Worm (Caenorhabditis elegans) whole organism, late embryonic: ENCODE measurements around the gene Y70C5B.2.

ENCODE experiments used
- C08G9.2 ChIP-seq: sonication (generic microtip); optimal IDR thresholded peaks from 2 replicates; lab custom pipeline; 2016; ENCODE audit warnings: mild to moderate bottlenecking, missing genetic modification characterization, moderate library complexity, missing compliant biosample characterization
- C38D4.7 ChIP-seq: fragments of 200-800 bp; sonication (Bioruptor generic); optimal IDR thresholded peaks from 2 replicates; lab custom pipeline; 2018; ENCODE audit warnings: mild to moderate bottlenecking, missing genetic modification characterization, moderate library complexity, missing compliant biosample characterization
- K09A11.1 ChIP-seq: sonication (generic microtip); optimal IDR thresholded peaks from 2 replicates; lab custom pipeline; 2017; ENCODE audit warnings: antibody characterized with exemption, mild to moderate bottlenecking, missing genetic modification characterization, missing compliant biosample characterization; ENCODE audit not compliant: insufficient read depth
- ahr-1 ChIP-seq: sonication (generic microtip); optimal IDR thresholded peaks from 2 replicates; lab custom pipeline; 2016; ENCODE audit warnings: missing genetic modification characterization, missing compliant biosample characterization
- ceh-14 ChIP-seq: sonication (generic microtip); optimal IDR thresholded peaks from 2 replicates; lab custom pipeline; 2016; ENCODE audit warnings: missing genotype, missing genetic modification characterization, missing compliant biosample characterization
- ceh-18 ChIP-seq: sonication (generic microtip); optimal IDR thresholded peaks from 2 replicates; lab custom pipeline; 2016; ENCODE audit warnings: missing genetic modification characterization, missing compliant biosample characterization
- ceh-22 ChIP-seq: sonication (generic microtip); optimal IDR thresholded peaks from 2 replicates; lab custom pipeline; 2017; ENCODE audit warnings: missing biosample characterization, missing genetic modification characterization
- ceh-30 ChIP-seq: fragments of 150-350 bp; optimal IDR thresholded peaks from 2 replicates; lab custom pipeline; 2014; ENCODE audit warnings: missing biosample characterization, missing genetic modification characterization
- ceh-34 ChIP-seq: sonication (generic microtip); optimal IDR thresholded peaks from 2 replicates; lab custom pipeline; 2016; ENCODE audit warnings: mild to moderate bottlenecking, missing genetic modification characterization, missing compliant biosample characterization
- ceh-45 ChIP-seq: fragments of 200-800 bp; sonication (Bioruptor generic); IDR thresholded peaks from 2 replicates; pipeline ENCODE4 v1.3.6; 2022; ENCODE audit warnings: missing genetic modification reagents, missing genetic modification characterization, missing compliant biosample characterization
- ceh-9 ChIP-seq: sonication (generic microtip); optimal IDR thresholded peaks from 2 replicates; lab custom pipeline; 2016; ENCODE audit warnings: mild to moderate bottlenecking, missing genetic modification characterization, inconsistent platforms, missing compliant biosample characterization
- che-1 ChIP-seq: sonication (generic microtip); optimal IDR thresholded peaks from 2 replicates; lab custom pipeline; 2016; ENCODE audit warnings: mild to moderate bottlenecking, missing genetic modification characterization, missing compliant biosample characterization
- dmd-4 ChIP-seq: sonication (generic microtip); optimal IDR thresholded peaks from 2 replicates; lab custom pipeline; 2016; ENCODE audit warnings: borderline replicate concordance, missing genetic modification characterization, missing compliant biosample characterization
- elt-2 ChIP-seq: sonication (generic microtip); optimal IDR thresholded peaks from 2 replicates; lab custom pipeline; 2016; ENCODE audit warnings: missing genetic modification reagents, missing genetic modification characterization, missing compliant biosample characterization
- elt-4 ChIP-seq: sonication (generic microtip); optimal IDR thresholded peaks from 2 replicates; lab custom pipeline; 2016; ENCODE audit warnings: missing genetic modification characterization, missing compliant biosample characterization
- ets-4 ChIP-seq: sonication (generic microtip); optimal IDR thresholded peaks from 2 replicates; lab custom pipeline; 2016; ENCODE audit warnings: missing genetic modification characterization, missing compliant biosample characterization
- eyg-1 ChIP-seq: sonication (generic microtip); optimal IDR thresholded peaks from 2 replicates; lab custom pipeline; 2016; ENCODE audit warnings: missing genotype, missing genetic modification characterization, missing compliant biosample characterization
- fkh-10 ChIP-seq: fragments of 150-350 bp; optimal IDR thresholded peaks from 2 replicates; lab custom pipeline; 2014; ENCODE audit warnings: missing biosample characterization, missing genetic modification reagents, missing genetic modification characterization
- fkh-6 ChIP-seq: sonication (generic microtip); optimal IDR thresholded peaks from 2 replicates; lab custom pipeline; 2016; ENCODE audit warnings: missing genetic modification characterization, missing compliant biosample characterization
- gmeb-2 ChIP-seq: sonication (generic microtip); optimal IDR thresholded peaks from 2 replicates; lab custom pipeline; 2016; ENCODE audit warnings: missing genetic modification characterization, inconsistent platforms, missing compliant biosample characterization
- hlh-6 ChIP-seq: sonication (generic microtip); optimal IDR thresholded peaks from 2 replicates; lab custom pipeline; 2016; ENCODE audit warnings: missing genotype, missing genetic modification characterization, missing compliant biosample characterization
- hlh-8 ChIP-seq: sonication (generic microtip); optimal IDR thresholded peaks from 2 replicates; lab custom pipeline; 2016; ENCODE audit warnings: missing genotype, missing genetic modification characterization, missing compliant biosample characterization
- lin-11 ChIP-seq: fragments of 200-800 bp; sonication (Bioruptor generic); optimal IDR thresholded peaks from 2 replicates; lab custom pipeline; 2018; ENCODE audit warnings: mild to moderate bottlenecking, missing genetic modification characterization, missing compliant biosample characterization
- madf-2 ChIP-seq: sonication (generic microtip); optimal IDR thresholded peaks from 2 replicates; lab custom pipeline; 2017; ENCODE audit warnings: missing genetic modification characterization, missing compliant biosample characterization
- mec-3 ChIP-seq: sonication (generic microtip); optimal IDR thresholded peaks from 2 replicates; lab custom pipeline; 2016; ENCODE audit warnings: borderline replicate concordance, missing genetic modification characterization, missing compliant biosample characterization
- nhr-232 ChIP-seq: sonication (generic microtip); optimal IDR thresholded peaks from 2 replicates; lab custom pipeline; 2016; ENCODE audit warnings: missing genetic modification characterization, missing compliant biosample characterization
- pax-1 ChIP-seq: fragments of 150-350 bp; optimal IDR thresholded peaks from 2 replicates; lab custom pipeline; 2014; ENCODE audit warnings: missing biosample characterization, missing genetic modification characterization
- pha-4 ChIP-seq: fragments of 150-350 bp; optimal IDR thresholded peaks from 2 replicates; lab custom pipeline; 2018; ENCODE audit warnings: missing biosample characterization, missing genetic modification reagents, missing genetic modification characterization
- pqm-1 ChIP-seq: sonication (generic microtip); optimal IDR thresholded peaks from 2 replicates; lab custom pipeline; 2016; ENCODE audit warnings: missing genetic modification characterization, missing compliant biosample characterization
- rnt-1 ChIP-seq: sonication (generic microtip); optimal IDR thresholded peaks from 2 replicates; lab custom pipeline; 2016; ENCODE audit warnings: missing genetic modification characterization, missing compliant biosample characterization
- sdc-2 ChIP-seq: sonication (generic microtip); optimal IDR thresholded peaks from 2 replicates; lab custom pipeline; 2016; ENCODE audit warnings: missing genotype, missing genetic modification characterization, missing compliant biosample characterization
- ttx-3 ChIP-seq: sonication (generic microtip); optimal IDR thresholded peaks from 2 replicates; lab custom pipeline; 2016; ENCODE audit warnings: missing genetic modification reagents, missing genetic modification characterization, missing compliant biosample characterization
- unc-3 ChIP-seq, 2 experiments: fragments of 200-800 bp in 1 of 2; sonication (Bioruptor generic) in 1 of 2; sonication (generic microtip) in 1 of 2; conservative IDR thresholded peaks in 1 of 2; optimal IDR thresholded peaks in 1 of 2; 2 replicates each; pipeline versions ENCODE4 v1.3.6 to Lab custom; 2016 to 2022; ENCODE audit warnings: missing compliant biosample characterization in 2 of 2, missing genetic modification characterization in 2 of 2, missing genetic modification reagents in 1 of 2
- unc-42 ChIP-seq: sonication (generic microtip); optimal IDR thresholded peaks from 2 replicates; lab custom pipeline; 2016; ENCODE audit warnings: missing genotype, missing genetic modification characterization, missing compliant biosample characterization
- unc-86 ChIP-seq: sonication (generic microtip); optimal IDR thresholded peaks from 2 replicates; lab custom pipeline; 2016; ENCODE audit warnings: missing genetic modification characterization, missing compliant biosample characterization

Gene Y70C5B.2

DNA sequence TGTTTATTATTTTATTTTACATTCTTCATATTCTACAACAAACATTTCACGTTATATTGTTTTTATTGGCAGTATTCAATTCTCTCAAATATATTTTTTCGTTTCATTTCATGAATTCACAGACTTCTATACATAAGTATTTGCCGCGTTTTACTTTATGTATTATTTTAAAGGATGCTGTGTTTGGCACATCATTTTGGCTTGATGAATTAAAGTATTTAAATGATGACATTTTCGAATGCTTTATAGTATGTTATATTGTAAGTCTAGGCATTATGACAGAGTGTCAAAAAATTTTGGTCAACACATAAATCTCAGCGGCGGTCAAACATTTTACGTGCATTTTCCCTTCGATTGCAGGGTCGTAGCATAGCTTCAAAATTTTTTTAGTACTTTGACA, 34.8 kb upstream of the Y70C5B.2 start:
- TF ChIP-seq mec-3 (tag; lab: Kevin White, UChicago) (no peak), elt-2 (tag; lab: Kevin White, UChicago) (no peak), elt-4 (tag; lab: Kevin White, UChicago) (no peak), ahr-1 (tag; lab: Kevin White, UChicago) (no peak), ceh-22 (tag; lab: Kevin White, UChicago) (no peak), fkh-6 (tag; lab: Kevin White, UChicago) (no peak), ets-4 (no peak), ceh-14 (no peak), che-1 (tag; lab: Kevin White, UChicago) (no peak), ttx-3 (tag; lab: Kevin White, UChicago) (no peak), lin-11 (tag; lab: Kevin White, UChicago) (no peak), pha-4 (tag; lab: Kevin White, UChicago) (no peak), fkh-10 (no peak), unc-86 (tag; lab: Kevin White, UChicago) (no peak), dmd-4 (tag; lab: Kevin White, UChicago) (no peak)

ce11 chrV:16694538-16694937, 33.8 kb upstream of the Y70C5B.2 start, which contains the start of gene srz-101:
Gene srz-101, plus strand, starts transcription at chrV:16694838.
- TF ChIP-seq pha-4 (tag; lab: Kevin White, UChicago) = no peak
- no peak for TF ChIP-seq eyg-1 (tag; lab: Kevin White, UChicago)
- no peak for TF ChIP-seq fkh-6 (tag; lab: Kevin White, UChicago)
- no peak for TF ChIP-seq hlh-8
- no peak for TF ChIP-seq ceh-9
- no peak for TF ChIP-seq ceh-45
- no peak for TF ChIP-seq pqm-1 (tag; lab: Kevin White, UChicago)
- TF ChIP-seq K09A11.1 = no peak
- no peak for TF ChIP-seq ceh-30 (tag; lab: Kevin White, UChicago)
- TF ChIP-seq, all 69 proteins: peak for 0

DNA sequence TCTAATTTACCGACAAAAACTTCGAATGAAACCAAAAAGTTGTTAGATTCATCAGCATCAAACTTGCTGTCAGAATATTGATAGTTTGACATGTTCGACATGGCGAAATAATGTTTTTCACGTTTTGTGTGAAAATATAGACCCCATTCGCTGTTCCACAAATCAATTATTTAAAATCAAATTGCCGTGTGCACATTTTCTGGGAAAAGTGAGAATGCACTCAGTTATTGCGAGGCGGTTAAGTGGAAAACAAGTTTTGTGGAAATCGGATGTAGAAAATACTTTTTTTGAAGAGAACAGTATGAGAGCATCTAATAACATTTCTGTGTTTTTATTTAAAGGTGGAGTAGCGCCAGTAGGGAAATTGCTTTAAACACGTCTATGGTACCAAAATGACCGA, 33.0 kb upstream of the Y70C5B.2 start, which contains the start of gene srw-42:
Gene srw-42, minus strand, starts transcription at position 101 of the 400 bp plus-strand sequence.
- TF ChIP-seq gmeb-2 (tag; lab: Kevin White, UChicago) (no peak), C08G9.2 (tag; lab: Kevin White, UChicago) (no peak), sdc-2 (tag; lab: Kevin White, UChicago) (no peak), pax-1 (tag; lab: Kevin White, UChicago) (no peak), unc-3 (GFP tag; conservative IDR thresholded peaks at IDR 0.05; lab: Robert Waterston, UW) (no peak), unc-3 (tag; optimal IDR thresholded peaks at IDR 0.05; lab: Kevin White, UChicago) (no peak), unc-42 (tag; lab: Kevin White, UChicago) (no peak)
- TF ChIP-seq, all 69 proteins: peak for 0

DNA sequence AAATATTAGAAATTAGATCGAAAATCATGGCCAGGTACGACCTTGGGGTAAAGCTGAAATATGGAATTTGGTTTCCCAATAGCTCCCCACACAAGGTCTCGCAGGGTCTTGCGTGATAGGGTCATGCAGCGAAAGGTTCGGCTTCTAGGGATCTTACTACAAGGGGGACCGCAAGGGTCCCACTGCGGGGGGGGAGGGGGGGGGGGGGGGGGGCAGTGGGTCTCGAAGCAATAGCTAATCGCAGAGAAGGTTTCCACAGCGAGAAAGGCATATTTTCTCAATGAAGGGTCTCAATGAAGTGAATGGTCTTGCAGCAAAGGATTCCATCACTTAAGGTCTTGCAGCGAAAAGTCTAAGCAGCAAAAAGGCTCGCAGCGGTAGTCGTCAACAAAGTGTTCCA, 32.3 kb upstream of the Y70C5B.2 start:
- TF ChIP-seq ceh-45 (no peak), pha-4 (tag; lab: Kevin White, UChicago) (no peak), ceh-18 (tag; lab: Kevin White, UChicago) (no peak), ceh-34 (tag; lab: Kevin White, UChicago) (no peak), lin-11 (tag; lab: Kevin White, UChicago) (no peak), unc-86 (tag; lab: Kevin White, UChicago) (no peak), rnt-1 (tag; lab: Kevin White, UChicago) (no peak), nhr-232 (no peak), elt-2 (tag; lab: Kevin White, UChicago) (no peak), fkh-10 (no peak), madf-2 (tag; lab: Kevin White, UChicago) (no peak)

DNA sequence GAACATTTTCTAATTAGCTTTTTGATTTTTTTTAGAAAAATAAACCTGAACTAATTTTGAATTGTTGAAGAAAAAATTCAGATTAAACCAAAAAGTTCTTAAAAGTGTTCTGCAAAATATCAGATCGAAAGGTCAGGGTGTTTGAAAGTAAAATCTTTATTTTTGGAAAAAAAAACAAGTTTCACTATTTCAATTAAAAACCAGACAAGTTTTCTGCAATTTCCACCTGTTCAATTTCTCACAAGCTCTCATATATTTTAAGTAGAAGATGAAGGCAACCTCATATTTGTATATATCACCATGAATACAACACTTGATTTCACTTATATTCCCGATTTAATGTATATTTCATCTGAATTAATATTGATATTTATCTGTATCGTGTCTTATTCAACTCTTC, 26.5 kb upstream of the Y70C5B.2 start, which contains the start of gene srz-102:
Gene srz-102, plus strand, starts transcription at position 301 of the 400 bp plus-strand sequence.
- no peak for TF ChIP-seq hlh-6
- TF ChIP-seq fkh-6 (tag; lab: Kevin White, UChicago) = no peak
- TF ChIP-seq C38D4.7 (GFP tag; lab: Kevin White, UChicago) = no peak
